Worm (Caenorhabditis elegans): ENCODE measurements around the gene C09B9.4.
"Not testable (repeated sequence)": the region's sequence is repeated elsewhere in the genome, so short reads cannot be mapped to it uniquely, and the experiment has no call there.

DNA sequence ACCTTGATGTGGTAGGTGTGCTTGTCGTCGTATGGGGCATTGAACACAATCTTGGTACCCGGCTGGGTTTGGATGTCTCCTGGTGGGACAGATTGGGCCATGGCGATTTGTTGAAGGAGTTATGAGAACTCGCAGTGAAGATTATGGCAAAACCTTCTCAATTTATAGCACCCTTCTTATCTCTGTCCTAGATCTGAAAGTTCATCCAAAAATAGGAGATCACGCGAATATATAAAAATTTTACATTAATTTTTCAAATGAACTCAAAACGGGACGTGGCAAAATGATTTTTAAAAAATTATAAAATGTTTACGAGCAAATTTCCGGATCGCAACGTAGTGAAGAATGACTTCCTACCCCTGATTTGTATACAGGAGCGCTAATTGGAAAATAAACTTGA is 31.8 kb upstream of the C09B9.4 start, which contains the start of gene msp-53:
- TF ChIP-seq tab-1 (GFP tag; IDR thresholded peaks at IDR 0.05); ztf-29 (GFP tag; IDR thresholded peaks at IDR 0.05); flt-1 (GFP tag; IDR thresholded peaks at IDR 0.05); med-1 (GFP tag; optimal IDR thresholded peaks at IDR 0.05; ENCODE audit: insufficient read depth); ref-1 (GFP tag; conservative IDR thresholded peaks at IDR 0.05): not testable (repeated sequence)
